Worm (Caenorhabditis elegans): Measurements from ENCODE around the gene str-116.

str-116 gene

DNA sequence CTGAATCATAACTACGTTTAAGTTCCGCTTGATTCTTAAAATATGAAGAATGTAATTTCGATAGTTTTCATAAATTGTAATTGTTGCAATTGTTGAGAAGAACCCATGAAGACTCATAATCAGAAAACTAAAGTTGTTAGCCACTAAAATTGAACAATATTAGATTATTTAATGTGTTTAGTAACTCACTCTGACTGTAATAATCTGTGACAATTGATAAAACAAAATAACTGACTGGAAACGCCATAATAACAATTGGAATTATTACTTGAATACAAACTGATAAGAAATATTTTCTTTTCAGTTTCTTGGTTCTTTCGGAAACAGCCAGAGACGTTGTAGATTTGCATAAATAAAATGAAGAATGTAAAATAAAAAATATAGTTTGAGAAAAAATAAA, 32.6 kb downstream of the str-116 start:
- TF ChIP-seq ceh-14 (tag; optimal IDR thresholded peaks at IDR 0.05) = no peak
- TF ChIP-seq ets-4 (tag; optimal IDR thresholded peaks at IDR 0.05) = no peak
- TF ChIP-seq F13H6.1 (tag; optimal IDR thresholded peaks at IDR 0.05) = no peak
- no peak for TF ChIP-seq ceh-18 (tag; optimal IDR thresholded peaks at IDR 0.05)
- TF ChIP-seq ahr-1 (tag; optimal IDR thresholded peaks at IDR 0.05) = no peak
- TF ChIP-seq unc-42 (tag; optimal IDR thresholded peaks at IDR 0.05) = no peak
- no peak for TF ChIP-seq sox-4 (tag; optimal IDR thresholded peaks at IDR 0.05)
- TF ChIP-seq hlh-30 (tag; optimal IDR thresholded peaks at IDR 0.05; ENCODE audit: insufficient read depth) = no peak
- TF ChIP-seq pha-4 (tag; optimal IDR thresholded peaks at IDR 0.05) = no peak
- TF ChIP-seq fkh-10 (GFP tag; optimal IDR thresholded peaks at IDR 0.05) = no peak
- TF ChIP-seq nhr-11 (tag; optimal IDR thresholded peaks at IDR 0.05) = no peak

DNA sequence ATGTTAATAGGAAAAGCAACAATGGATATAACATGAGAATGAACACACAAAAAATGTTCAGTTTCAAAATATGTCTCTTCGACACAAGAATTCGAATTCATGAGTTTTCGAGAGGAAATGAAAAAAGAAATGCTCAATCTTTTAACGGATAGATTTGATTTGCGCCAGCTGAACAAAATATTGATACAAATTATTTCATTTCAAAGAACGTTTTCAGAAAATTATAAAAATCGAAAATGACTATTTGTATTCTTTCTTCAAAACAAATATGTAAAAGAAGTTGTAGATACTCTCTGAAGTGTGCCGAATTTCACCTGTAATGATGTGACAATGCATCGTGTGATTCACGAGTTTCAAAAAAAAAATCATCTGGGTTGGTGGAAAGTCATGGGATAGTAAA, 33.8 kb downstream of the str-116 start, which contains the start of gene srh-47:
TSS of gene srh-47 (minus strand) at position 101 of the 400 bp plus-strand sequence.
- no peak for TF ChIP-seq mec-3 (tag; optimal IDR thresholded peaks at IDR 0.05; ENCODE audit: borderline replicate concordance)
- TF ChIP-seq gmeb-2 (tag; optimal IDR thresholded peaks at IDR 0.05) = no peak
- no peak for TF ChIP-seq pha-2 (tag; optimal IDR thresholded peaks at IDR 0.05)
- TF ChIP-seq tbx-7 (tag; optimal IDR thresholded peaks at IDR 0.05) = no peak
- TF ChIP-seq dve-1 (tag; optimal IDR thresholded peaks at IDR 0.05) = no peak
- no peak for TF ChIP-seq K02D7.2 (tag; optimal IDR thresholded peaks at IDR 0.05)
- TF ChIP-seq sdc-2 (tag; optimal IDR thresholded peaks at IDR 0.05) = no peak
- TF ChIP-seq dmd-4 (tag; optimal IDR thresholded peaks at IDR 0.05; ENCODE audit: borderline replicate concordance) = no peak
- no peak for TF ChIP-seq ceh-22 (tag; optimal IDR thresholded peaks at IDR 0.05)
- no peak for TF ChIP-seq unc-55 (GFP tag; optimal IDR thresholded peaks at IDR 0.05)
- no peak for TF ChIP-seq rnt-1 (tag; optimal IDR thresholded peaks at IDR 0.05)
- no peak for TF ChIP-seq pha-4 (tag; optimal IDR thresholded peaks at IDR 0.05)
- TF ChIP-seq unc-86 (tag; optimal IDR thresholded peaks at IDR 0.05) = no peak
- no peak for TF ChIP-seq ref-2 (tag; optimal IDR thresholded peaks at IDR 0.05)
- no peak for TF ChIP-seq madf-2 (tag; optimal IDR thresholded peaks at IDR 0.05)
- TF ChIP-seq Y22D7AL.16 (tag; optimal IDR thresholded peaks at IDR 0.05) = no peak
- TF ChIP-seq F13H6.1 (tag; optimal IDR thresholded peaks at IDR 0.05) = no peak
- TF ChIP-seq ceh-19 (GFP tag; optimal IDR thresholded peaks at IDR 0.05) = no peak
- no peak for TF ChIP-seq unc-42 (tag; optimal IDR thresholded peaks at IDR 0.05)
- TF ChIP-seq ceh-34 (tag; optimal IDR thresholded peaks at IDR 0.05) = no peak

DNA sequence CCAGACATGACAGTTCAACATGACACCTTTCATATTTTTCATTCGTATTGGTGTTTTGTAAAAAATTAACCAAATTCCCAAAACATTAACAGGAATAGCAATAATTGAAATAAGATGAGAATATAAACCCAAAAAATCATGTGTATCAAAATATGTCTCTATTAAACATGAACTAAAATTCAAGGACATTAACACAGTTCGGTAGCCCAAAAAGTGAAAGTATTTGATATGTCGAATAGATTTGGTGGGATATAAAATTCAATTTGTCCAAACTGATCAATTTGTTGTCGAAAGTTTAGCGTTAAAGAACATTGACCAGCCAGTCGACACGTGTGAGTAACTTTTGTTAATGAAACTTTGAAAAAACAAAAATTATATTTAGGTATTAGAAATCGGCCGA, 35.9 kb downstream of the str-116 start, which contains the start of gene srh-46:
TSS of gene srh-46 (minus strand) at position 189 of the 400 bp plus-strand sequence.
- no peak for TF ChIP-seq unc-3 (GFP tag; conservative IDR thresholded peaks at IDR 0.05)
- TF ChIP-seq unc-3 (tag; optimal IDR thresholded peaks at IDR 0.05) = no peak

DNA sequence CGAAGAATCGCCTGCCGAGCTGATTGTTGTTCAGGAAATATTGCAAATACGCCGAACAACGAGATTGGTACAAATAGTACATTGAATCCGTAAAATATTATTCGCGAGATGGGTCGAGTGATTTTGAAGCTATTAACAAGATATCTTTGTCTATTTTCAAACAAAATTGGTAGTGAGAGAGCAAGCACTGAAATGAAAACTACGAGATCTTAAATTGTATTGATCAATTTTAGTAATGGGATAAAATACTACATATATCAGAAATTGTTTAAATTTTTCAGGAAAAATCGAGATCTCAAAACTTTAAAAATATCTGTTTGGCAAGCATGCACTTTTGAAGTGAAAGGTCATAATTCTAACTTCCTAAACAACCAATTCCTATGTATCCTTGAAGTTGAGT, 37.4 kb downstream of the str-116 start:
- no peak for TF ChIP-seq ama-1 (optimal IDR thresholded peaks at IDR 0.05)
- no peak for TF ChIP-seq C08G9.2 (tag; optimal IDR thresholded peaks at IDR 0.05)
- TF ChIP-seq npax-4 (tag; optimal IDR thresholded peaks at IDR 0.05) = no peak

DNA sequence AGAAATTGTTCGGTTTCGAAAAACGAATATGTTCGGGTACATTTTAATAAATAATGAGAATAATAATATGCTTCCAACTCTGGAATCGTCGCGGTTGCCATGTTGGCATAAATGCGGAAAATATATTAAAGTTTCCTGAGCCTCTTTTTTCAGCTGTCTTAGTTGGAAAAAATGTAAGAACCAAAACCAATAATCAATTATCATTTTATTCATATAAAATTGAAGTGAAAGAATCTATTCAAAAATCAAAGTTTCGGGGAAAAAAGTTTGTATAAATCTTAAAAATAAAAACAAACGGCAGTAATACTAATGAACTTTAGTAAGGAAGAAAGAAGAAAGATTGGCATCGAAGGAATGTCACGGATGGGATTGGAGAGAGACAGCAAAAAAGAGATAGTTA, 38.1 kb downstream of the str-116 start, which contains the start of gene srh-45:
TSS of gene srh-45 (minus strand) at position 101 of the 400 bp plus-strand sequence.
- TF ChIP-seq zip-5 (tag; optimal IDR thresholded peaks at IDR 0.05) (no peak), tbx-7 (tag; optimal IDR thresholded peaks at IDR 0.05) (no peak), hlh-13 (GFP tag; optimal IDR thresholded peaks at IDR 0.05) (no peak), unc-86 (tag; optimal IDR thresholded peaks at IDR 0.05) (no peak), unc-3 (GFP tag; conservative IDR thresholded peaks at IDR 0.05) (no peak), unc-3 (tag; optimal IDR thresholded peaks at IDR 0.05) (no peak), eyg-1 (tag; optimal IDR thresholded peaks at IDR 0.05) (no peak), hlh-15 (tag; optimal IDR thresholded peaks at IDR 0.05) (no peak), elt-4 (tag; optimal IDR thresholded peaks at IDR 0.05) (no peak), fkh-10 (GFP tag; optimal IDR thresholded peaks at IDR 0.05) (no peak), ztf-16 (tag; optimal IDR thresholded peaks at IDR 0.05) (no peak), nhr-11 (tag; optimal IDR thresholded peaks at IDR 0.05) (no peak)

All from whole organism, late embryonic.